Worm (Caenorhabditis elegans): ENCODE results near the gene Y113G7B.15.

DNA sequence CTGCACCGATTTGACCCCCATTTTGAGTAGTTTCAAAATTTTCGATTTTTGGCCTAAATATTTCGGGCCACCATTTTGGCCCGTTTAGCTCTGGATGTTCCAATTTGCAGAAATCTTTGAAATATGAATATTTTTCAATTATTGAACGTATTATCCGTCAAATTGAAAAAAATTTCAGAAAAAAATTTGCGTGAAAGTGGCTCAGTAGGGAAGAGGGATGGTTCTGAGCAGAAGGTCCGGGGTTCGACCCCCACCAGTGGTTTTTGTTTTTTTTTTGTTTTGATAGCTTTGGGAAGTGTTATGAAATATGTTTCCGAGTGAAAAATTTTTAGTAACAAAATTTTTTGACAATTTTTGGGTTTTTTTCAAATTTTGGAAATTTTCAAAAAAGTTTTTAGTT, 45.7 kb upstream of the Y113G7B.15 start:
- TF ChIP-seq unc-62 (GFP tag; optimal IDR thresholded peaks at IDR 0.05) (no peak), ztf-11 (tag; optimal IDR thresholded peaks at IDR 0.05) (no peak), nhr-67 (tag; optimal IDR thresholded peaks at IDR 0.05) (no peak), ceh-28 (tag; optimal IDR thresholded peaks at IDR 0.05) (no peak), elt-3 (tag; optimal IDR thresholded peaks at IDR 0.05) (no peak), nhr-23 (tag; optimal IDR thresholded peaks at IDR 0.05) (no peak), ztf-4 (tag; optimal IDR thresholded peaks at IDR 0.05) (no peak), R02D3.7 (tag; optimal IDR thresholded peaks at IDR 0.05) (no peak), ZK546.5 (tag; optimal IDR thresholded peaks at IDR 0.05) (no peak), nhr-237 (tag; optimal IDR thresholded peaks at IDR 0.05) (no peak), ceh-16 (tag; optimal IDR thresholded peaks at IDR 0.05) (no peak), nhr-77 (tag; optimal IDR thresholded peaks at IDR 0.05) (no peak), daf-12 (tag; optimal IDR thresholded peaks at IDR 0.05) (no peak)
